Fruit fly (Drosophila melanogaster) whole organism, wandering third instar larva: Measurements from ENCODE around the gene CG4558.

Experiments
- OdsH ChIP-seq: fragments of 200-800 bp; sonication (Bioruptor generic); optimal IDR thresholded peaks from 2 replicates; lab custom pipeline; 2016; ENCODE audit warnings: missing biosample characterization, mild to moderate bottlenecking, missing genetic modification characterization
- dmrt93B ChIP-seq: fragments of 200-800 bp; sonication (Bioruptor generic); optimal IDR thresholded peaks from 2 replicates; lab custom pipeline; 2018; ENCODE audit warnings: missing biosample characterization, mild to moderate bottlenecking, missing genetic modification characterization
- ey ChIP-seq: fragments of 200-800 bp; sonication (Bioruptor generic); optimal IDR thresholded peaks from 2 replicates; lab custom pipeline; 2016; ENCODE audit warnings: missing biosample characterization, missing genetic modification characterization
- h ChIP-seq: fragments of 200-800 bp; sonication (Bioruptor generic); optimal IDR thresholded peaks from 3 replicates; lab custom pipeline; 2016; ENCODE audit warnings: missing biosample characterization, mild to moderate bottlenecking, missing genetic modification characterization
- lola ChIP-seq: fragments of >200 bp; optimal IDR thresholded peaks from 2 replicates; lab custom pipeline; 2017; ENCODE audit warnings: missing biosample characterization, missing genetic modification characterization
- psq ChIP-seq: fragments of 200-800 bp; sonication (Bioruptor generic); optimal IDR thresholded peaks from 3 replicates; lab custom pipeline; 2017; ENCODE audit warnings: missing biosample characterization, mild to moderate bottlenecking, missing genetic modification characterization, moderate library complexity

dm6 chrX:6874918-6875454 lies 25.4 kb downstream of the CG4558 start:
- TF ChIP-seq h (GFP tag; lab: Kevin White, UChicago) (no peak), psq (GFP tag; lab: Kevin White, UChicago) (no peak), ey (GFP tag; lab: Kevin White, UChicago) (no peak), dmrt93B (GFP tag; lab: Kevin White, UChicago) (no peak), lola (GFP tag; lab: Kevin White, UChicago) (no peak), OdsH (GFP tag; lab: Kevin White, UChicago) (no peak)
